Worm (Caenorhabditis elegans) whole organism, L3 larva: ENCODE results near the gene Y46G5A.36.

Experiments used
- R02D3.7 ChIP-seq: fragments of 150-350 bp; optimal IDR thresholded peaks from 2 replicates; lab custom pipeline; 2014; ENCODE audit warnings: missing biosample characterization, missing genetic modification characterization
- ZK546.5 ChIP-seq: sonication (generic microtip); optimal IDR thresholded peaks from 2 replicates; lab custom pipeline; 2017; ENCODE audit warnings: missing biosample characterization, missing genetic modification characterization
- aly-2 ChIP-seq: fragments of 150-350 bp; optimal IDR thresholded peaks from 2 replicates; lab custom pipeline; 2014; ENCODE audit warnings: missing biosample characterization, missing genetic modification characterization
- ama-1 ChIP-seq: fragments of 150-350 bp; optimal IDR thresholded peaks from 2 replicates; lab custom pipeline; 2018
- ceh-16 ChIP-seq: sonication (generic microtip); optimal IDR thresholded peaks from 2 replicates; lab custom pipeline; 2017; ENCODE audit warnings: missing biosample characterization, missing genetic modification characterization
- ceh-28 ChIP-seq: fragments of 150-350 bp; optimal IDR thresholded peaks from 2 replicates; lab custom pipeline; 2014; ENCODE audit warnings: missing biosample characterization, missing genetic modification reagents, missing genetic modification characterization
- ceh-9 ChIP-seq: sonication (generic microtip); optimal IDR thresholded peaks from 2 replicates; lab custom pipeline; 2018; ENCODE audit warnings: missing biosample characterization, missing genetic modification characterization
- daf-12 ChIP-seq: fragments of 150-350 bp; optimal IDR thresholded peaks from 2 replicates; lab custom pipeline; 2014; ENCODE audit warnings: missing biosample characterization, missing genetic modification reagents, missing genetic modification characterization
- egl-27 ChIP-seq: sonication (generic microtip); optimal IDR thresholded peaks from 4 replicates; lab custom pipeline; 2017; ENCODE audit warnings: missing biosample characterization, missing genetic modification reagents, missing genetic modification characterization
- egl-5 ChIP-seq: fragments of 150-350 bp; optimal IDR thresholded peaks from 2 replicates; lab custom pipeline; 2017; ENCODE audit warnings: missing biosample characterization, missing genetic modification reagents, missing genetic modification characterization, inconsistent platforms
- elt-1 ChIP-seq: fragments of 150-350 bp; optimal IDR thresholded peaks from 2 replicates; lab custom pipeline; 2014; ENCODE audit warnings: missing biosample characterization, missing genetic modification characterization
- elt-2 ChIP-seq: sonication (generic microtip); optimal IDR thresholded peaks from 2 replicates; lab custom pipeline; 2016; ENCODE audit warnings: missing genetic modification reagents, mild to moderate bottlenecking, missing genetic modification characterization, missing compliant biosample characterization
- elt-3 ChIP-seq, 3 experiments: fragments of 150-350 bp in 1 of 3; sonication (generic microtip) in 2 of 3; optimal IDR thresholded peaks; 2 replicates in 2 of 3; 4 replicates in 1 of 3; lab custom pipeline; 2014 to 2017; ENCODE audit warnings: missing biosample characterization in 3 of 3, missing genetic modification characterization in 3 of 3
- eor-1 ChIP-seq, 2 experiments: fragments of 150-350 bp; optimal IDR thresholded peaks; 2 replicates each; lab custom pipeline; 2014 to 2018; ENCODE audit warnings: missing biosample characterization in 2 of 2, missing genetic modification characterization in 2 of 2
- fkh-2 ChIP-seq: fragments of 150-350 bp; optimal IDR thresholded peaks from 2 replicates; lab custom pipeline; 2014; ENCODE audit warnings: missing biosample characterization, missing genetic modification reagents, missing genetic modification characterization
- fos-1 ChIP-seq: fragments of 150-350 bp; optimal IDR thresholded peaks from 2 replicates; lab custom pipeline; 2014; ENCODE audit warnings: missing biosample characterization, missing genetic modification characterization
- jun-1 ChIP-seq: fragments of 150-350 bp; optimal IDR thresholded peaks from 2 replicates; lab custom pipeline; 2014; ENCODE audit warnings: missing biosample characterization, missing genetic modification reagents, missing genetic modification characterization
- lin-15B ChIP-seq: fragments of 150-350 bp; optimal IDR thresholded peaks from 2 replicates; lab custom pipeline; 2014; ENCODE audit warnings: missing biosample characterization, missing genetic modification characterization
- lin-39 ChIP-seq: fragments of 150-350 bp; optimal IDR thresholded peaks from 2 replicates; lab custom pipeline; 2018; ENCODE audit warnings: missing biosample characterization, missing genetic modification reagents, missing genetic modification characterization
- mdl-1 ChIP-seq: fragments of 150-350 bp; optimal IDR thresholded peaks from 2 replicates; lab custom pipeline; 2014; ENCODE audit warnings: missing biosample characterization, missing genetic modification characterization
- mml-1 ChIP-seq: fragments of 150-350 bp; sonication (generic microtip); optimal IDR thresholded peaks from 3 replicates; lab custom pipeline; 2014; ENCODE audit warnings: missing biosample characterization, missing genetic modification characterization
- nfya-1 ChIP-seq: sonication (generic microtip); optimal IDR thresholded peaks from 2 replicates; lab custom pipeline; 2017; ENCODE audit warnings: missing genetic modification characterization, mild to moderate bottlenecking, missing compliant biosample characterization, antibody characterized with exemption, moderate library complexity; ENCODE audit not compliant: insufficient read depth
- nhr-12 ChIP-seq: fragments of 150-350 bp; optimal IDR thresholded peaks from 2 replicates; lab custom pipeline; 2014; ENCODE audit warnings: missing biosample characterization, missing genetic modification characterization
- nhr-23 ChIP-seq: fragments of 150-350 bp; optimal IDR thresholded peaks from 2 replicates; lab custom pipeline; 2014; ENCODE audit warnings: missing biosample characterization, missing genetic modification reagents, missing genetic modification characterization
- nhr-237 ChIP-seq: fragments of 150-350 bp; optimal IDR thresholded peaks from 2 replicates; lab custom pipeline; 2014; ENCODE audit warnings: missing biosample characterization, missing genetic modification characterization
- nhr-25 ChIP-seq: sonication (generic microtip); optimal IDR thresholded peaks from 2 replicates; lab custom pipeline; 2017; ENCODE audit warnings: missing biosample characterization, missing genetic modification characterization
- nhr-28 ChIP-seq: fragments of 150-350 bp; optimal IDR thresholded peaks from 2 replicates; lab custom pipeline; 2014; ENCODE audit warnings: missing biosample characterization, missing genetic modification characterization
- nhr-43 ChIP-seq: sonication (generic microtip); optimal IDR thresholded peaks from 2 replicates; lab custom pipeline; 2016; ENCODE audit warnings: mild to moderate bottlenecking, missing genetic modification characterization, missing compliant biosample characterization; ENCODE audit not compliant: poor library complexity, severe bottlenecking
- nhr-67 ChIP-seq: fragments of 150-350 bp; optimal IDR thresholded peaks from 2 replicates; lab custom pipeline; 2014; ENCODE audit warnings: missing biosample characterization, missing genetic modification characterization
- nhr-76 ChIP-seq: fragments of 150-350 bp; sonication (generic microtip); optimal IDR thresholded peaks from 5 replicates; lab custom pipeline; 2014; ENCODE audit warnings: missing biosample characterization, missing genetic modification characterization
- pha-4 ChIP-seq: fragments of 150-350 bp; optimal IDR thresholded peaks from 2 replicates; lab custom pipeline; 2014; ENCODE audit warnings: missing biosample characterization, missing genetic modification reagents, missing genetic modification characterization
- pqm-1 ChIP-seq: fragments of 150-350 bp; optimal IDR thresholded peaks from 2 replicates; lab custom pipeline; 2017; ENCODE audit warnings: missing biosample characterization, missing genetic modification characterization, inconsistent platforms
- sea-2 ChIP-seq: fragments of 150-350 bp; sonication (generic microtip); optimal IDR thresholded peaks from 4 replicates; lab custom pipeline; 2014; ENCODE audit warnings: missing biosample characterization, missing genetic modification reagents, missing genetic modification characterization
- skn-1 ChIP-seq: fragments of 150-350 bp; optimal IDR thresholded peaks from 2 replicates; lab custom pipeline; 2014; ENCODE audit warnings: missing biosample characterization, missing genetic modification characterization
- snpc-4 ChIP-seq: fragments of 150-350 bp; optimal IDR thresholded peaks from 2 replicates; lab custom pipeline; 2014; ENCODE audit warnings: missing biosample characterization, missing genetic modification characterization
- tbx-2 ChIP-seq: sonication (generic microtip); optimal IDR thresholded peaks from 2 replicates; lab custom pipeline; 2016; ENCODE audit warnings: mild to moderate bottlenecking, missing genetic modification characterization, missing compliant biosample characterization
- unc-39 ChIP-seq: sonication (generic microtip); optimal IDR thresholded peaks from 4 replicates; lab custom pipeline; 2017; ENCODE audit warnings: missing biosample characterization, missing genetic modification characterization
- unc-62 ChIP-seq: fragments of 150-350 bp; sonication (generic microtip); optimal IDR thresholded peaks from 4 replicates; lab custom pipeline; 2014; ENCODE audit warnings: missing biosample characterization, missing genetic modification reagents, missing genetic modification characterization
- zag-1 ChIP-seq: fragments of 150-350 bp; optimal IDR thresholded peaks from 2 replicates; lab custom pipeline; 2014; ENCODE audit warnings: missing biosample characterization, missing genetic modification characterization
- ztf-11 ChIP-seq: fragments of 150-350 bp; optimal IDR thresholded peaks from 2 replicates; lab custom pipeline; 2014; ENCODE audit warnings: missing biosample characterization, missing genetic modification characterization
- ztf-4 ChIP-seq: fragments of 150-350 bp; optimal IDR thresholded peaks from 2 replicates; lab custom pipeline; 2014; ENCODE audit warnings: missing biosample characterization, missing genetic modification characterization

The Y46G5A.36 gene

ce11 chrII:12823437-12823836 is at the start of gene Y46G5A.36:
Gene Y46G5A.36 (plus strand): TSS chrII:12823679.
- TF ChIP-seq nfya-1 (no peak), lin-39 (no peak), nhr-43 (tag; lab: Kevin White, UChicago) (no peak), elt-2 (tag; lab: Kevin White, UChicago) (peak; percentile 90), fos-1 (tag; lab: Kevin White, UChicago) (no peak), pqm-1 (peak; percentile 79), ZK546.5 (no peak), aly-2 (no peak)

ce11 chrII:12774402-12774801 is 49.1 kb upstream of the Y46G5A.36 start, which contains the start of gene Y46G5A.14:
Gene Y46G5A.14 (plus strand): TSS chrII:12774702.
- TF ChIP-seq eor-1 (tag; optimal IDR thresholded peaks at IDR 0.05; lab: Kevin White, UChicago), result no peak
- TF ChIP-seq mml-1, result no peak
- no peak for TF ChIP-seq ceh-16

ce11 chrII:12776379-12776778 is 47.1 kb upstream of the Y46G5A.36 start, which contains the start of gene Y46G5A.34:
Gene Y46G5A.34 (plus strand): TSS chrII:12776679.
- TF ChIP-seq R02D3.7 (tag; lab: Kevin White, UChicago), result no peak
- TF ChIP-seq mml-1, result no peak

ce11 chrII:12778374-12778773 is 45.1 kb upstream of the Y46G5A.36 start:
- TF ChIP-seq lin-39 (peak; percentile 75), elt-2 (tag; lab: Kevin White, UChicago) (peak; percentile 21), lin-15B (peak; percentile 53), nhr-25 (tag; lab: Kevin White, UChicago) (peak; percentile 39), tbx-2 (tag; lab: Kevin White, UChicago) (peak; percentile 8), nfya-1 (peak; percentile 50), snpc-4 (tag; lab: Kevin White, UChicago) (peak; percentile 97)

ce11 chrII:12785391-12785790 is 38.1 kb upstream of the Y46G5A.36 start, which contains the start of gene Y46G5A.15:
Gene Y46G5A.15 (minus strand): TSS chrII:12785416.
- TF ChIP-seq unc-62 (GFP tag; lab: Kevin White, UChicago), result no peak
- TF ChIP-seq nhr-28 (tag; lab: Kevin White, UChicago), result no peak
- peak; percentile 31 for TF ChIP-seq pha-4 (tag; lab: Kevin White, UChicago)

ce11 chrII:12787831-12788248 is 35.6 kb upstream of the Y46G5A.36 start, which contains the start of gene alkb-7:
Gene alkb-7 (minus strand): TSS chrII:12788153.
- TF ChIP-seq eor-1 (tag; optimal IDR thresholded peaks at IDR 0.05; lab: Kevin White, UChicago) (no peak), pha-4 (tag; lab: Kevin White, UChicago) (no peak), sea-2 (no peak), lin-39 (no peak), R02D3.7 (tag; lab: Kevin White, UChicago) (no peak), mdl-1 (no peak), skn-1 (no peak), nhr-25 (tag; lab: Kevin White, UChicago) (no peak), daf-12 (tag; lab: Kevin White, UChicago) (no peak), nhr-67 (tag; lab: Kevin White, UChicago) (no peak), ceh-28 (tag; lab: Kevin White, UChicago) (no peak), jun-1 (tag; lab: Kevin White, UChicago) (no peak), elt-1 (tag; lab: Kevin White, UChicago) (no peak), elt-3 (tag; optimal IDR thresholded peaks at IDR 0.05; lab: Kevin White, UChicago) (no peak), snpc-4 (tag; lab: Kevin White, UChicago) (no peak), nhr-12 (tag; lab: Kevin White, UChicago) (no peak), egl-27 (tag; lab: Kevin White, UChicago) (no peak), fos-1 (tag; lab: Kevin White, UChicago) (no peak), nfya-1 (peak; percentile 33), aly-2 (peak; percentile 21), unc-39 (tag; lab: Kevin White, UChicago) (no peak), ama-1 (lab: Kevin White, UChicago) (peak; percentile 33), ztf-11 (tag; lab: Kevin White, UChicago) (no peak), ZK546.5 (no peak), unc-62 (GFP tag; lab: Kevin White, UChicago) (no peak), nhr-23 (tag; lab: Kevin White, UChicago) (peak; percentile 21), ztf-4 (tag; lab: Kevin White, UChicago) (no peak), fkh-2 (no peak), nhr-28 (tag; lab: Kevin White, UChicago) (no peak), ceh-9 (no peak), ceh-16 (no peak), nhr-76 (tag; lab: Kevin White, UChicago) (no peak), tbx-2 (tag; lab: Kevin White, UChicago) (no peak), nhr-43 (tag; lab: Kevin White, UChicago) (peak; percentile 70), zag-1 (tag; lab: Kevin White, UChicago) (no peak), pqm-1 (no peak), nhr-237 (tag; lab: Kevin White, UChicago) (no peak), egl-5 (tag; lab: Kevin White, UChicago) (no peak), elt-2 (tag; lab: Kevin White, UChicago) (peak; percentile 39)
